Fruit fly (Drosophila melanogaster): ENCODE measurements around the gene Wnt6.

- no peak for TF ChIP-seq psq (GFP tag; optimal IDR thresholded peaks at IDR 0.05)
- no peak for TF ChIP-seq dl (GFP tag; optimal IDR thresholded peaks at IDR 0.05; ENCODE audit: insufficient read depth in 1 of 2, partially characterized antibody in 2 of 2)
- no peak for TF ChIP-seq OdsH (GFP tag; optimal IDR thresholded peaks at IDR 0.05)
Observed at dm6 chr2L:7291968-7292367, 41.5 kb upstream of the Wnt6 start.

All from whole organism, wandering third instar larva.